Fruit fly (Drosophila melanogaster): Measurements from ENCODE around the gene CG13737.

The CG13737 gene

DNA sequence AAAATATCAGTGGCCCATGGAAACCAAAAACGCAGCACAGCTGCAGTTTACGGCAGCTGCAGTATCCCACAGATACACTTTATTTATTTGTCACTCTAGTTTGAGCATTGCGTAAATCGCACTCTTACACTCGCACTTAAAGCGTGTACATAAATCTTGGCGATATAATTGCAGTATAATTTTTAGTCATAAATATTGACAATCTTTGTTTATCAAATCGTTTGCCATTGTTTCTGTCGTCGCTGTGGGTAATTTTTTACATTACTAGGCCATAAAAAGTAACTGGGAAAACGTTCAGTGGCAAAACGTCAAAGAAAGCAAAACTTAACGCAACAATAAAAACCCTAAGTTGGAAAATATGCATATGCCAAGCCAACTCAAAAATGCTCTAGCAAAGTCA is 890 bp upstream of the CG13737 start (continued):
- TF ChIP-seq CG12071 (GFP tag; optimal IDR thresholded peaks at IDR 0.05): peak; percentile 17
- no peak for TF ChIP-seq Ets97D (GFP tag; optimal IDR thresholded peaks at IDR 0.05)
- no peak for TF ChIP-seq Ets65A (GFP tag)
- TF ChIP-seq CG2678 (tag; optimal IDR thresholded peaks at IDR 0.05): no peak
- TF ChIP-seq Optix (GFP tag; IDR thresholded peaks at IDR 0.05): no peak
- 0 out of 4 replicates have a peak, but pooled peaks have one; percentile 24 for TF ChIP-seq chinmo (GFP tag; IDR thresholded peaks at IDR 0.05; ENCODE audit: partially characterized antibody)
- no peak for TF ChIP-seq Nf-YB (GFP tag; optimal IDR thresholded peaks at IDR 0.05)
- no peak for TF ChIP-seq CG3838 (GFP tag; optimal IDR thresholded peaks at IDR 0.05)
- no peak for TF ChIP-seq Hmr (GFP tag; optimal IDR thresholded peaks at IDR 0.05)

DNA sequence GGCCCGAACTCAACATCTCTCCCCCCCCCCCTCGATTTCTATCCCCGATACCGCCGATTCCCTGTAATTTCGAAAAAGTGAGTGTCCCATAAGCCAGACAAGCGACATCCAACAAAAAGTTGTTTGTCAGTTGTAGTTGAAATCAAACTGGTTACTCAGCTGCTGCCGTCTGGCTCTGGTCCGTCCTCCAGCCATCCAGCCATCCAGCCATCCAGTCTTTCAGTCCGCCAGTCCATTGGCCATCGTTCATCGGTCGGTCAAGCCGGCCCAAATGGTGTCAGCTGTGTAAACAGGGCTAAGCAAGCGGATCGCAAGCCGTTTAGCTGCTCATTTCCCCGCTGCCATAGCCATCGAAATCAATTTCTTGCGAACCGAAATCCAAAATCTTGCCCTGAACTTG is 2.8 kb downstream of the CG13737 start:
- peak; percentile 77 for TF ChIP-seq CG12769 (tag; optimal IDR thresholded peaks at IDR 0.05)
- TF ChIP-seq CG15514 (GFP tag; optimal IDR thresholded peaks at IDR 0.05): no peak
- peak; percentile 95 for TF ChIP-seq CG8281 (tag; optimal IDR thresholded peaks at IDR 0.05)
- TF ChIP-seq CG13424 (tag; optimal IDR thresholded peaks at IDR 0.05): no peak

DNA sequence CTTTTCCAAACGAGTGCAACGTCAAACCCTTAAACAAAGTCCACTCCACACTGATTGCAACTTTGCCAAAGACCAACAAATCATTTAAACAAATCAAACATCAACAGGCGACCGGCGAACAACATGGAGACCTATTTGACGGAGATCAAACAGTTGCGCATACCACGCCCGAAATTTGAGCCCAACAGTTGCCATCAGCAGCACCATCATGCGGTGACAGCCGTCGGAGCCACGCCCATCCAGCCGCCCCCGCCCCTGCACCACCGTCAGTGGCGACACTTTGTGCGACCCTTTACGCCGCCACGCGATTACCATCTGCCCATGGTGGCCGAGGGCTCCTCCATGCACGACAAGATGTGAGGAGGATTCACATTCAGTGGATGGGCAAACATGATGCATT is 3.7 kb downstream of the CG13737 start:
- TF ChIP-seq sim (GFP tag; IDR thresholded peaks at IDR 0.05) (0 out of 2 replicates have a peak, but pooled peaks have one; percentile 25), wek (GFP tag; optimal IDR thresholded peaks at IDR 0.05) (no peak), Asciz (GFP tag; optimal IDR thresholded peaks at IDR 0.05) (peak; percentile 19), Doc2 (GFP tag; IDR thresholded peaks at IDR 0.05) (no peak), CG3281 (GFP tag; optimal IDR thresholded peaks at IDR 0.05) (no peak), hkb (optimal IDR thresholded peaks at IDR 0.05) (no peak), hkb (GFP tag; IDR thresholded peaks at IDR 0.05) (0 out of 2 replicates have a peak, but pooled peaks have one; percentile 23), CG6254 (GFP tag; optimal IDR thresholded peaks at IDR 0.05) (peak; percentile 12), emc (GFP tag; optimal IDR thresholded peaks at IDR 0.05) (no peak), pb (GFP tag; optimal IDR thresholded peaks at IDR 0.05) (no peak), CG9797 (GFP tag; optimal IDR thresholded peaks at IDR 0.05) (no peak), CG6654 (GFP tag; optimal IDR thresholded peaks at IDR 0.05) (no peak), CG2875 (GFP tag; optimal IDR thresholded peaks at IDR 0.05) (peak; percentile 14), Awh (GFP tag; IDR thresholded peaks at IDR 0.05) (0 out of 2 replicates have a peak, but pooled peaks have one; percentile 38), CG6765 (GFP tag; optimal IDR thresholded peaks at IDR 0.05) (no peak), dmrt99B (tag; optimal IDR thresholded peaks at IDR 0.05) (peak; percentile 5), HLH3B (GFP tag; IDR thresholded peaks at IDR 0.05) (peak; percentile 47; the same call in 1 of the 2 replicates), CG12391 (tag; optimal IDR thresholded peaks at IDR 0.05) (no peak), CG1603 (tag; optimal IDR thresholded peaks at IDR 0.05) (peak; percentile 31), bowl (GFP tag; IDR thresholded peaks at IDR 0.05) (no peak), cato (GFP tag; optimal IDR thresholded peaks at IDR 0.05; ENCODE audit: borderline replicate concordance) (no peak), Hr39 (optimal IDR thresholded peaks at IDR 0.05) (no peak), CG14441 (GFP tag; IDR thresholded peaks at IDR 0.05) (0 out of 2 replicates have a peak, but pooled peaks have one; percentile 19), CG17802 (tag; optimal IDR thresholded peaks at IDR 0.05) (no peak), ATbp (GFP tag; optimal IDR thresholded peaks at IDR 0.05) (peak; percentile 46), CG32772 (GFP tag; IDR thresholded peaks at IDR 0.05) (no peak), kni (GFP tag; optimal IDR thresholded peaks at IDR 0.05) (peak; percentile 66), CG2199 (GFP tag; IDR thresholded peaks at IDR 0.05) (peak; percentile 80; the same call in 1 of the 3 replicates), nmo (GFP tag; optimal IDR thresholded peaks at IDR 0.05) (no peak), sens (GFP tag) (peak; percentile 45), CG5180 (GFP tag; optimal IDR thresholded peaks at IDR 0.05) (peak; percentile 51), CG8924 (tag; optimal IDR thresholded peaks at IDR 0.05) (peak; percentile 1), CG3407 (GFP tag; optimal IDR thresholded peaks at IDR 0.05) (peak; percentile 4), lab (GFP tag; optimal IDR thresholded peaks at IDR 0.05) (no peak), ci (GFP tag; IDR thresholded peaks at IDR 0.05) (peak; percentile 39; the same call in 1 of the 3 replicates)
